Fruit fly (Drosophila melanogaster): ENCODE measurements around the gene Sap47.

DNA sequence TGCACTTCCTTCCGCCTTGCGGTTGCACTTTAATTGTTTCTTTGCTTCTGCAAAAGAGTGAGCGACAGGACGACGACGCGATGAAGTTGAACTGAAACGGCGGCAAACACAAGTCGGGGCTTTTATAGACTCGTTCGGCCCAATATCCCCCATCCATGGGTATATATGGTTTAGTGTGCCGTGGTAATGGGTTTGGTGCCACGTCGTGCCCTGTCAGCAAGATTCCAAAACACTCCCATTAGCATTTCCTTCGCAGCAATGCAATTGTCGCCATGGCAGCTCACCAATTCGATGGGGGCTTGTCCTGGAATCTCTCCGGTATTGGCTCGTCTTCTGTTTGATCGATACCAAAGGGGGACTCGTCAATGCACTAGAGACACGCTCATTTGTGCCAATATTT is 17.0 kb upstream of the Sap47 start, which contains the start of gene CG45105:
- no peak for TF ChIP-seq CG15514 (GFP tag; optimal IDR thresholded peaks at IDR 0.05)
- no peak for TF ChIP-seq exex (tag; optimal IDR thresholded peaks at IDR 0.05)
- TF ChIP-seq prd (optimal IDR thresholded peaks at IDR 0.05) = no peak
- no peak for TF ChIP-seq prd (GFP tag; IDR thresholded peaks at IDR 0.05)
- TF ChIP-seq CG18476 (GFP tag; optimal IDR thresholded peaks at IDR 0.05) = no peak
- no peak for TF ChIP-seq CG13775 (GFP tag; optimal IDR thresholded peaks at IDR 0.05)
- no peak for TF ChIP-seq CG10209 (GFP tag; optimal IDR thresholded peaks at IDR 0.05)
- no peak for TF ChIP-seq trh (GFP tag; optimal IDR thresholded peaks at IDR 0.05)
- TF ChIP-seq sisA (GFP tag; IDR thresholded peaks at IDR 0.05) = no peak
- TF ChIP-seq dimm (GFP tag; IDR thresholded peaks at IDR 0.05) = no peak
- TF ChIP-seq psq (GFP tag; optimal IDR thresholded peaks at IDR 0.05) = no peak

Data from whole organism, embryonic.